Worm (Caenorhabditis elegans) whole organism, late embryonic: ENCODE measurements around the gene F30H5.5.

ENCODE experiments used
- C38D4.7 ChIP-seq: fragments of 200-800 bp; sonication (Bioruptor generic); optimal IDR thresholded peaks from 2 replicates; lab custom pipeline; 2018; ENCODE audit warnings: mild to moderate bottlenecking, missing genetic modification characterization, moderate library complexity, missing compliant biosample characterization
- T23F11.4 ChIP-seq: fragments of 200-800 bp; sonication (Bioruptor generic); optimal IDR thresholded peaks from 2 replicates; lab custom pipeline; 2018; ENCODE audit warnings: mild to moderate bottlenecking, missing genetic modification characterization, missing compliant biosample characterization
- ahr-1 ChIP-seq: sonication (generic microtip); optimal IDR thresholded peaks from 2 replicates; lab custom pipeline; 2016; ENCODE audit warnings: missing genetic modification characterization, missing compliant biosample characterization
- ama-1 ChIP-seq: fragments of 150-350 bp; optimal IDR thresholded peaks from 2 replicates; lab custom pipeline; 2014
- ceh-14 ChIP-seq: sonication (generic microtip); optimal IDR thresholded peaks from 2 replicates; lab custom pipeline; 2016; ENCODE audit warnings: missing genotype, missing genetic modification characterization, missing compliant biosample characterization
- ceh-22 ChIP-seq: sonication (generic microtip); optimal IDR thresholded peaks from 2 replicates; lab custom pipeline; 2017; ENCODE audit warnings: missing biosample characterization, missing genetic modification characterization
- ceh-24 ChIP-seq: sonication (generic microtip); optimal IDR thresholded peaks from 2 replicates; lab custom pipeline; 2016; ENCODE audit warnings: mild to moderate bottlenecking, missing genetic modification characterization, missing compliant biosample characterization
- ceh-30 ChIP-seq: fragments of 150-350 bp; optimal IDR thresholded peaks from 2 replicates; lab custom pipeline; 2014; ENCODE audit warnings: missing biosample characterization, missing genetic modification characterization
- ceh-45 ChIP-seq: fragments of 200-800 bp; sonication (Bioruptor generic); IDR thresholded peaks from 2 replicates; pipeline ENCODE4 v1.3.6; 2022; ENCODE audit warnings: missing genetic modification reagents, missing genetic modification characterization, missing compliant biosample characterization
- ceh-48 ChIP-seq: sonication (generic microtip); optimal IDR thresholded peaks from 2 replicates; lab custom pipeline; 2016; ENCODE audit warnings: missing genetic modification characterization, inconsistent platforms, missing compliant biosample characterization
- ceh-9 ChIP-seq: sonication (generic microtip); optimal IDR thresholded peaks from 2 replicates; lab custom pipeline; 2016; ENCODE audit warnings: mild to moderate bottlenecking, missing genetic modification characterization, inconsistent platforms, missing compliant biosample characterization
- ets-4 ChIP-seq: sonication (generic microtip); optimal IDR thresholded peaks from 2 replicates; lab custom pipeline; 2016; ENCODE audit warnings: missing genetic modification characterization, missing compliant biosample characterization
- eyg-1 ChIP-seq: sonication (generic microtip); optimal IDR thresholded peaks from 2 replicates; lab custom pipeline; 2016; ENCODE audit warnings: missing genotype, missing genetic modification characterization, missing compliant biosample characterization
- gmeb-2 ChIP-seq: sonication (generic microtip); optimal IDR thresholded peaks from 2 replicates; lab custom pipeline; 2016; ENCODE audit warnings: missing genetic modification characterization, inconsistent platforms, missing compliant biosample characterization
- hlh-13 ChIP-seq: fragments of 200-800 bp; sonication (Bioruptor generic); optimal IDR thresholded peaks from 2 replicates; lab custom pipeline; 2018; ENCODE audit warnings: mild to moderate bottlenecking, missing genetic modification characterization, missing compliant biosample characterization
- hlh-15 ChIP-seq: sonication (generic microtip); optimal IDR thresholded peaks from 2 replicates; lab custom pipeline; 2016; ENCODE audit warnings: missing genetic modification characterization, missing compliant biosample characterization
- hlh-30 ChIP-seq: sonication (generic microtip); optimal IDR thresholded peaks from 2 replicates; lab custom pipeline; 2017; ENCODE audit warnings: antibody characterized with exemption, missing genetic modification characterization, missing compliant biosample characterization; ENCODE audit not compliant: insufficient read depth
- lin-11 ChIP-seq: fragments of 200-800 bp; sonication (Bioruptor generic); optimal IDR thresholded peaks from 2 replicates; lab custom pipeline; 2018; ENCODE audit warnings: mild to moderate bottlenecking, missing genetic modification characterization, missing compliant biosample characterization
- mec-3 ChIP-seq: sonication (generic microtip); optimal IDR thresholded peaks from 2 replicates; lab custom pipeline; 2016; ENCODE audit warnings: borderline replicate concordance, missing genetic modification characterization, missing compliant biosample characterization
- nfya-1 ChIP-seq: sonication (generic microtip); optimal IDR thresholded peaks from 2 replicates; lab custom pipeline; 2017; ENCODE audit warnings: missing genetic modification characterization, mild to moderate bottlenecking, missing compliant biosample characterization, antibody characterized with exemption, moderate library complexity
- nhr-11 ChIP-seq: fragments of 150-350 bp; optimal IDR thresholded peaks from 2 replicates; lab custom pipeline; 2014; ENCODE audit warnings: missing biosample characterization, missing genetic modification characterization
- odd-2 ChIP-seq: sonication (generic microtip); optimal IDR thresholded peaks from 2 replicates; lab custom pipeline; 2017; ENCODE audit warnings: antibody characterized with exemption, mild to moderate bottlenecking, missing genetic modification characterization, missing compliant biosample characterization
- pag-3 ChIP-seq: sonication (generic microtip); optimal IDR thresholded peaks from 2 replicates; lab custom pipeline; 2016; ENCODE audit warnings: missing compliant biosample characterization, missing genetic modification characterization, borderline replicate concordance
- pat-9 ChIP-seq: fragments of 200-800 bp; sonication (Bioruptor generic); optimal IDR thresholded peaks from 2 replicates; lab custom pipeline; 2018; ENCODE audit warnings: mild to moderate bottlenecking, missing genetic modification characterization, moderate library complexity, missing compliant biosample characterization
- pax-1 ChIP-seq: fragments of 150-350 bp; optimal IDR thresholded peaks from 2 replicates; lab custom pipeline; 2014; ENCODE audit warnings: missing biosample characterization, missing genetic modification characterization
- pha-2 ChIP-seq: sonication (generic microtip); optimal IDR thresholded peaks from 2 replicates; lab custom pipeline; 2017; ENCODE audit warnings: mild to moderate bottlenecking, missing genetic modification characterization, missing compliant biosample characterization
- pha-4 ChIP-seq: fragments of 150-350 bp; optimal IDR thresholded peaks from 2 replicates; lab custom pipeline; 2018; ENCODE audit warnings: missing biosample characterization, missing genetic modification reagents, missing genetic modification characterization
- pqm-1 ChIP-seq: sonication (generic microtip); optimal IDR thresholded peaks from 2 replicates; lab custom pipeline; 2016; ENCODE audit warnings: missing genetic modification characterization, missing compliant biosample characterization
- pros-1 ChIP-seq: fragments of 150-350 bp; optimal IDR thresholded peaks from 2 replicates; lab custom pipeline; 2014; ENCODE audit warnings: missing biosample characterization, missing genetic modification reagents, missing genetic modification characterization
- ref-2 ChIP-seq: sonication (generic microtip); optimal IDR thresholded peaks from 2 replicates; lab custom pipeline; 2016; ENCODE audit warnings: missing genetic modification characterization, missing compliant biosample characterization
- rnt-1 ChIP-seq: sonication (generic microtip); optimal IDR thresholded peaks from 2 replicates; lab custom pipeline; 2016; ENCODE audit warnings: missing genetic modification characterization, missing compliant biosample characterization
- sdc-2 ChIP-seq: sonication (generic microtip); optimal IDR thresholded peaks from 2 replicates; lab custom pipeline; 2016; ENCODE audit warnings: missing genotype, missing genetic modification characterization, missing compliant biosample characterization
- sox-4 ChIP-seq: sonication (generic microtip); optimal IDR thresholded peaks from 2 replicates; lab custom pipeline; 2017; ENCODE audit warnings: mild to moderate bottlenecking, missing genetic modification characterization, inconsistent platforms, missing compliant biosample characterization
- tbx-2 ChIP-seq: sonication (generic microtip); optimal IDR thresholded peaks from 2 replicates; lab custom pipeline; 2016; ENCODE audit warnings: missing genetic modification characterization, missing compliant biosample characterization
- ttx-3 ChIP-seq: sonication (generic microtip); optimal IDR thresholded peaks from 2 replicates; lab custom pipeline; 2016; ENCODE audit warnings: missing genetic modification reagents, missing genetic modification characterization, missing compliant biosample characterization
- unc-42 ChIP-seq: sonication (generic microtip); optimal IDR thresholded peaks from 2 replicates; lab custom pipeline; 2016; ENCODE audit warnings: missing genotype, missing genetic modification characterization, missing compliant biosample characterization
- unc-86 ChIP-seq: sonication (generic microtip); optimal IDR thresholded peaks from 2 replicates; lab custom pipeline; 2016; ENCODE audit warnings: missing genetic modification characterization, missing compliant biosample characterization
- ztf-16 ChIP-seq: sonication (generic microtip); optimal IDR thresholded peaks from 2 replicates; lab custom pipeline; 2017; ENCODE audit warnings: missing genetic modification characterization, missing compliant biosample characterization

The F30H5.5 gene

DNA sequence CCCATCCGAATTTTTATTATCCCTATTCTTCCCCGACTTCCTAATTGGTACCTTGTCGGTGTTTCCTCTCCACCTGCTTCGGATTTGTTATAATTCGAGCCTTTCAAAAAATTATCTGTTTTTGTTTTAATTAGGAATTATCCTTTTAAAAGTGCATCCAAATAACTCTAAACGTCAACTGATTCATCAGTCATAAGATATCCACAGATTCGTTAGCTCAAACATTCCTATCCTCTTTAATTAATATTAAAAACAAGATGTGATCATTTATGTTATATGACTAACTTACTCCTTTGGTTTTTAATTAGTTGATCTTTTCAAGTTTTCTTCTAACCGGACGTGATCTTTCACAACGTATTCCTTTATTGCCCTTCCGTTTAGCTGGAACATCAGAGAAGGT, 41.7 kb upstream of the F30H5.5 start:
- TF ChIP-seq pha-2 (tag; lab: Kevin White, UChicago) (no peak), ets-4 (no peak), hlh-30 (tag; lab: Kevin White, UChicago) (no peak), mec-3 (tag; lab: Kevin White, UChicago) (no peak), T23F11.4 (no peak), ceh-22 (tag; lab: Kevin White, UChicago) (no peak), sdc-2 (tag; lab: Kevin White, UChicago) (no peak), sox-4 (tag; lab: Kevin White, UChicago) (no peak), ttx-3 (tag; lab: Kevin White, UChicago) (no peak), pha-4 (tag; lab: Kevin White, UChicago) (no peak), nhr-11 (no peak), pag-3 (tag; lab: Kevin White, UChicago) (no peak), ceh-9 (tag; lab: Kevin White, UChicago) (no peak), ztf-16 (tag; lab: Kevin White, UChicago) (no peak), hlh-15 (no peak), ama-1 (lab: Kevin White, UChicago) (no peak), lin-11 (tag; lab: Kevin White, UChicago) (no peak), ceh-48 (tag; lab: Kevin White, UChicago) (no peak), rnt-1 (tag; lab: Kevin White, UChicago) (no peak)

DNA sequence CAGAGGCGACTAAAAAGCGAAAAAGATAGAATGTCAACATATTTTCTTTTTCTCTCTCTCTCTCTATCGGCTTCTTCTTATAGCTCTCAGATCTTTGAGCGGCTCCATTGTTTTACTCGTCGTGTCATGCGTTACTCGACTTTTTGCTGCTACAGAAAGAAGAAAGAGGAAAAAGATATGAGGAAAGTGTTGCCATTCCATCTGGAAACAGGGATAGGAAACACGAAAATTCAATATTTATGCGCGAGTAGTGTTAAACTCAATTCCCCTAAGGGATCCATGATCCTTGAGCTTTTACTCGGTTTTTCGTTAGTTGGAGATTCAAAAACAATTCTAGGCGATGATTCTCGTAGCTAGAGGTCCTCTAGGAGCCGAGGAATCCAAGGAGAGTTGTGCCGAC, 32.8 kb upstream of the F30H5.5 start:
- TF ChIP-seq ceh-24 (no peak), sdc-2 (tag; lab: Kevin White, UChicago) (no peak), pqm-1 (no peak), pros-1 (tag; lab: Kevin White, UChicago) (no peak), ceh-30 (tag; lab: Kevin White, UChicago) (no peak), nfya-1 (tag; lab: Kevin White, UChicago) (no peak), ceh-22 (tag; lab: Kevin White, UChicago) (no peak), mec-3 (tag; lab: Kevin White, UChicago) (no peak), ceh-45 (GFP tag; lab: Robert Waterston, UW) (no peak), C38D4.7 (no peak), ceh-14 (no peak), pat-9 (tag; lab: Kevin White, UChicago) (no peak), ahr-1 (tag; lab: Kevin White, UChicago) (no peak), hlh-13 (no peak), gmeb-2 (no peak)

DNA sequence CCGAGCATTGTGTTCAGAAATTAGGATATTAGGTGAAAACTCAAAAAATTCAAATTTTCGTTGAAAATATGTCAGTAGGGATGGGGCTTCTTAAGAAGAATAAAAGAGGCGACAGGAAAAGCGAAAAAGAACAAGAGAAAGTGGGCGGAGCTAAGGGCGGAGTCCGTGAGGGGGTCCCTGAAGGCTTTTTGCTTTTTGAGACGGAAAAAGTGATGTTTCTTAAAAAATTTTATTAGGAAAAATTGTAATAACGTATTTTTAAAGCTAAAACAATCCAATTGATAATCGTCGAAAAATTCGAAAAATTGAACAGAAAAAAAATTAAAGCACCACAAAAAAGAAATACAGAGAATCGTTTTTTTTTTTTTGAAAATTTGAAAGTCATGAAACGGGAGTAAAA, 24.9 kb upstream of the F30H5.5 start, which contains the start of gene Y55B1BR.6:
TSS of gene Y55B1BR.6 (minus strand) at position 101 of the 400 bp plus-strand sequence.
- TF ChIP-seq pag-3 (tag; lab: Kevin White, UChicago) (no peak), eyg-1 (tag; lab: Kevin White, UChicago) (no peak), unc-42 (tag; lab: Kevin White, UChicago) (no peak), nhr-11 (no peak), unc-86 (tag; lab: Kevin White, UChicago) (no peak), tbx-2 (no peak), ama-1 (lab: Kevin White, UChicago) (no peak), pax-1 (no peak), ceh-24 (no peak), mec-3 (tag; lab: Kevin White, UChicago) (no peak), ref-2 (tag; lab: Kevin White, UChicago) (no peak), sox-4 (tag; lab: Kevin White, UChicago) (no peak), odd-2 (tag; lab: Kevin White, UChicago) (no peak)
